Fruit fly (Drosophila melanogaster) whole organism, embryonic: Measurements from ENCODE around the gene Phyhd1.

Source experiments
- Asciz ChIP-seq: fragments of 200-800 bp; sonication (Bioruptor generic); optimal IDR thresholded peaks from 2 replicates; lab custom pipeline; 2017; ENCODE audit warnings: missing biosample characterization, mild to moderate bottlenecking, missing genetic modification characterization, missing genetic modification reagents
- Bgb ChIP-seq: fragments of 200-800 bp; sonication (Bioruptor generic); IDR thresholded peaks from 2 replicates; pipeline ENCODE4 v1.3.6; 2022; ENCODE audit warnings: missing biosample characterization, missing genetic modification characterization; ENCODE audit not compliant: partially characterized antibody
- Blimp-1 ChIP-seq: fragments of 200-800 bp; sonication (Bioruptor generic); optimal IDR thresholded peaks from 3 replicates; lab custom pipeline; 2018; ENCODE audit warnings: missing biosample characterization, missing genetic modification characterization, mild to moderate bottlenecking, moderate library complexity, missing genetic modification reagents
- CG10147 ChIP-seq: fragments of 200-800 bp; sonication (Bioruptor generic); optimal IDR thresholded peaks from 2 replicates; lab custom pipeline; 2019; ENCODE audit warnings: missing biosample characterization, mild to moderate bottlenecking, missing genetic modification characterization, moderate library complexity
- CG10267 ChIP-seq: fragments of 200-800 bp; sonication (Bioruptor generic); optimal IDR thresholded peaks from 2 replicates; lab custom pipeline; 2018; ENCODE audit warnings: missing biosample characterization, mild to moderate bottlenecking, missing genetic modification characterization, moderate library complexity
- CG11723 ChIP-seq: fragments of 200-800 bp; sonication (Bioruptor generic); optimal IDR thresholded peaks from 2 replicates; lab custom pipeline; 2017; ENCODE audit warnings: missing biosample characterization, mild to moderate bottlenecking, missing genetic modification characterization
- CG1233 ChIP-seq: fragments of 200-800 bp; sonication (Bioruptor generic); optimal IDR thresholded peaks from 4 replicates; lab custom pipeline; 2018; ENCODE audit warnings: missing biosample characterization, mild to moderate bottlenecking, missing genetic modification characterization
- CG12391 ChIP-seq: fragments of 200-800 bp; sonication (Bioruptor generic); optimal IDR thresholded peaks from 3 replicates; lab custom pipeline; 2018; ENCODE audit warnings: missing biosample characterization, mild to moderate bottlenecking, missing genetic modification characterization, moderate library complexity
- CG13624 ChIP-seq: fragments of 200-800 bp; sonication (Bioruptor generic); optimal IDR thresholded peaks from 2 replicates; lab custom pipeline; 2016; ENCODE audit warnings: missing biosample characterization, missing genetic modification characterization
- CG13775 ChIP-seq: fragments of 200-800 bp; sonication (Bioruptor generic); optimal IDR thresholded peaks from 3 replicates; lab custom pipeline; 2017; ENCODE audit warnings: missing biosample characterization, mild to moderate bottlenecking, missing genetic modification characterization
- CG2202 ChIP-seq: fragments of 200-800 bp; sonication (Bioruptor generic); optimal IDR thresholded peaks from 2 replicates; lab custom pipeline; 2018; ENCODE audit warnings: missing biosample characterization, mild to moderate bottlenecking, missing genetic modification characterization
- CG3726 ChIP-seq: fragments of 200-800 bp; sonication (Bioruptor generic); IDR thresholded peaks from 3 replicates; pipeline ENCODE4, ENCODE4 v1.3.6; 2022; ENCODE audit warnings: missing biosample characterization, missing genetic modification characterization
- CG42726 ChIP-seq: fragments of 200-800 bp; sonication (Bioruptor generic); IDR thresholded peaks from 2 replicates; pipeline ENCODE4 v1.3.6; 2022; ENCODE audit warnings: missing biosample characterization, missing genetic modification characterization; ENCODE audit not compliant: partially characterized antibody
- CG7372 ChIP-seq: fragments of 200-800 bp; sonication (Bioruptor generic); IDR thresholded peaks from 2 replicates; pipeline ENCODE4 v1.3.6; 2022; ENCODE audit warnings: missing biosample characterization, missing genetic modification characterization
- CG7745 ChIP-seq: fragments of 200-800 bp; sonication (Bioruptor generic); optimal IDR thresholded peaks from 2 replicates; lab custom pipeline; 2018; ENCODE audit warnings: missing biosample characterization, mild to moderate bottlenecking, missing genetic modification characterization, moderate library complexity
- CG7987 ChIP-seq: fragments of 200-800 bp; sonication (Bioruptor generic); optimal IDR thresholded peaks from 2 replicates; lab custom pipeline; 2018; ENCODE audit warnings: missing biosample characterization, mild to moderate bottlenecking, missing genetic modification characterization, moderate library complexity
- CG9876 ChIP-seq: fragments of 200-800 bp; sonication (Bioruptor generic); optimal IDR thresholded peaks from 2 replicates; lab custom pipeline; 2016; ENCODE audit warnings: missing biosample characterization, missing genetic modification characterization
- CHES-1-like ChIP-seq: fragments of 200-800 bp; sonication (Bioruptor generic); optimal IDR thresholded peaks from 2 replicates; lab custom pipeline; 2016; ENCODE audit warnings: missing biosample characterization, missing genetic modification characterization
- CoRest ChIP-seq: fragments of 200-800 bp; sonication (Bioruptor generic); optimal IDR thresholded peaks from 3 replicates; lab custom pipeline; 2018; ENCODE audit warnings: missing biosample characterization, mild to moderate bottlenecking, missing genetic modification characterization, moderate library complexity
- E2f1 ChIP-seq: fragments of 200-800 bp; sonication (Bioruptor generic); IDR thresholded peaks from 2 replicates; pipeline ENCODE4 v1.3.6; 2022; ENCODE audit warnings: missing biosample characterization, missing genetic modification characterization
- Ets65A ChIP-seq: fragments of 200-800 bp; sonication (Bioruptor generic); peaks from one replicate; lab custom pipeline; 2016; ENCODE audit warnings: missing biosample characterization, missing genetic modification characterization
- HmgZ ChIP-seq: fragments of 200-800 bp; sonication (Bioruptor generic); optimal IDR thresholded peaks from 2 replicates; lab custom pipeline; 2018; ENCODE audit warnings: missing biosample characterization, mild to moderate bottlenecking, missing genetic modification characterization
- Hr78 ChIP-seq, 2 experiments: fragments of 200-800 bp in 1 of 2; fragments of >200 bp in 1 of 2; sonication (Bioruptor generic) in 1 of 2; optimal IDR thresholded peaks; 2 replicates each; lab custom pipeline; 2017 to 2019; ENCODE audit warnings: missing biosample characterization in 2 of 2, missing genetic modification characterization in 2 of 2, mild to moderate bottlenecking in 1 of 2, moderate library complexity in 1 of 2
- NfI ChIP-seq: fragments of 200-800 bp; sonication (Bioruptor generic); optimal IDR thresholded peaks from 3 replicates; lab custom pipeline; 2018; ENCODE audit warnings: missing biosample characterization, mild to moderate bottlenecking, missing genetic modification characterization, moderate library complexity
- Ptx1 ChIP-seq: fragments of 200-800 bp; sonication (Bioruptor generic); IDR thresholded peaks from 2 replicates; pipeline ENCODE4 v1.3.6; 2022; ENCODE audit warnings: missing biosample characterization, missing genetic modification characterization
- Xbp1 ChIP-seq: fragments of 200-800 bp; sonication (Bioruptor generic); optimal IDR thresholded peaks from 3 replicates; lab custom pipeline; 2016; ENCODE audit warnings: missing biosample characterization, mild to moderate bottlenecking, missing genetic modification characterization
- abd-A ChIP-seq: fragments of 200-800 bp; sonication (Bioruptor generic); optimal IDR thresholded peaks from 3 replicates; lab custom pipeline; 2019; ENCODE audit warnings: missing biosample characterization, mild to moderate bottlenecking, missing genetic modification characterization, moderate library complexity
- bowl ChIP-seq: fragments of 200-800 bp; sonication (Bioruptor generic); IDR thresholded peaks from 2 replicates; pipeline ENCODE4 v1.3.6; 2022; ENCODE audit warnings: missing biosample characterization, missing genetic modification characterization
- dmrt99B ChIP-seq: fragments of 200-800 bp; sonication (Bioruptor generic); optimal IDR thresholded peaks from 2 replicates; lab custom pipeline; 2018; ENCODE audit warnings: missing biosample characterization, mild to moderate bottlenecking, missing genetic modification characterization, moderate library complexity
- grau ChIP-seq: fragments of 200-800 bp; optimal IDR thresholded peaks from 3 replicates; lab custom pipeline; 2019; ENCODE audit warnings: missing biosample characterization, mild to moderate bottlenecking, missing genetic modification characterization, moderate library complexity
- gsb ChIP-seq: fragments of 200-800 bp; sonication (Bioruptor generic); IDR thresholded peaks from 2 replicates; pipeline ENCODE4 v1.3.6; 2022; ENCODE audit warnings: missing biosample characterization, missing genetic modification characterization
- gsb-n ChIP-seq: fragments of 200-800 bp; sonication (Bioruptor generic); optimal IDR thresholded peaks from 3 replicates; lab custom pipeline; 2018; ENCODE audit warnings: missing biosample characterization, mild to moderate bottlenecking, missing genetic modification characterization
- hth ChIP-seq: fragments of >200 bp; optimal IDR thresholded peaks from 2 replicates; lab custom pipeline; 2017; ENCODE audit warnings: inconsistent platforms
- insv ChIP-seq, 2 experiments: fragments of 200-800 bp; sonication (Bioruptor generic); optimal IDR thresholded peaks; 3 replicates each; lab custom pipeline; 2016 to 2018; ENCODE audit warnings: missing biosample characterization in 2 of 2, missing genetic modification characterization in 2 of 2
- ken ChIP-seq: fragments of 200-800 bp; sonication (Bioruptor generic); IDR thresholded peaks from 3 replicates; pipeline ENCODE4 v1.3.6; 2022; ENCODE audit warnings: missing biosample characterization, missing genetic modification characterization
- knrl ChIP-seq: fragments of 200-800 bp; sonication (Bioruptor generic); IDR thresholded peaks from 3 replicates; pipeline ENCODE4 v1.3.6; 2022; ENCODE audit warnings: missing biosample characterization, missing genetic modification characterization; ENCODE audit not compliant: partially characterized antibody
- mirr ChIP-seq: fragments of 200-800 bp; sonication (Bioruptor generic); optimal IDR thresholded peaks from 3 replicates; lab custom pipeline; 2018; ENCODE audit warnings: missing biosample characterization, mild to moderate bottlenecking, missing genetic modification characterization
- nerfin-2 ChIP-seq: fragments of 200-800 bp; sonication (Bioruptor generic); IDR thresholded peaks from 2 replicates; pipeline ENCODE4 v1.3.6; 2022; ENCODE audit warnings: missing biosample characterization, missing genetic modification characterization; ENCODE audit not compliant: partially characterized antibody
- odd ChIP-seq: fragments of 200-800 bp; sonication (Bioruptor generic); optimal IDR thresholded peaks from 2 replicates; lab custom pipeline; 2017; ENCODE audit warnings: missing biosample characterization, mild to moderate bottlenecking, missing genetic modification characterization
- pnt ChIP-seq: fragments of 200-800 bp; sonication (Bioruptor generic); optimal IDR thresholded peaks from 3 replicates; lab custom pipeline; 2016; ENCODE audit warnings: missing biosample characterization, missing genetic modification characterization
- pzg ChIP-seq: fragments of 200-800 bp; sonication (Bioruptor generic); optimal IDR thresholded peaks from 3 replicates; lab custom pipeline; 2018; ENCODE audit warnings: missing biosample characterization, mild to moderate bottlenecking, missing genetic modification characterization, moderate library complexity
- sd ChIP-seq: fragments of 200-800 bp; sonication (Bioruptor generic); optimal IDR thresholded peaks from 3 replicates; lab custom pipeline; 2018; ENCODE audit warnings: missing biosample characterization, mild to moderate bottlenecking, missing genetic modification characterization, moderate library complexity
- sqz ChIP-seq: fragments of 200-800 bp; sonication (Bioruptor generic); optimal IDR thresholded peaks from 3 replicates; lab custom pipeline; 2018; ENCODE audit warnings: missing biosample characterization, mild to moderate bottlenecking, missing genetic modification characterization
- sug ChIP-seq: fragments of 200-800 bp; optimal IDR thresholded peaks from 2 replicates; lab custom pipeline; 2019; ENCODE audit warnings: missing biosample characterization, mild to moderate bottlenecking, missing genetic modification characterization, moderate library complexity
- tx ChIP-seq: fragments of 200-800 bp; sonication (Bioruptor generic); optimal IDR thresholded peaks from 2 replicates; lab custom pipeline; 2016; ENCODE audit warnings: missing biosample characterization, missing genetic modification characterization
- unc-4 ChIP-seq: fragments of 200-800 bp; sonication (Bioruptor generic); IDR thresholded peaks from 2 replicates; pipeline ENCODE4 v1.3.6; 2022; ENCODE audit warnings: missing biosample characterization, missing genetic modification characterization; ENCODE audit not compliant: partially characterized antibody
- unpg ChIP-seq: fragments of 200-800 bp; sonication (Bioruptor generic); optimal IDR thresholded peaks from 3 replicates; lab custom pipeline; 2018; ENCODE audit warnings: missing biosample characterization, mild to moderate bottlenecking, missing genetic modification characterization, moderate library complexity
- vfl ChIP-seq: fragments of 200-800 bp; sonication (Bioruptor generic); optimal IDR thresholded peaks from 2 replicates; lab custom pipeline; 2016; ENCODE audit warnings: missing biosample characterization, missing genetic modification characterization

Phyhd1 gene

dm6 chr3R:10677245-10677902 is 3.4 kb downstream of the Phyhd1 start, which contains the start of gene CG6465 (continued):
- TF ChIP-seq dmrt99B (tag; lab: Kevin White, UChicago) (peak; percentile 33), CG10267 (tag; lab: Kevin White, UChicago) (peak; percentile 17), CG13775 (GFP tag; lab: Kevin White, UChicago) (no peak), sqz (peak; percentile 18), CHES-1-like (no peak), mirr (no peak), pzg (GFP tag; lab: Kevin White, UChicago) (peak; percentile 12), Hr78 (GFP tag; optimal IDR thresholded peaks at IDR 0.05; lab: Kevin White, UChicago) (peak in 1 of 2 experiments; percentile 51), pnt (GFP tag; lab: Kevin White, UChicago) (no peak), CG11723 (GFP tag; lab: Kevin White, UChicago) (no peak), bowl (GFP tag; lab: Robert Waterston, UW) (no peak), CG2202 (tag; lab: Kevin White, UChicago) (no peak), Blimp-1 (peak; percentile 33), Bgb (GFP tag; lab: Robert Waterston, UW) (peak; percentile 70), insv (GFP tag; optimal IDR thresholded peaks at IDR 0.05; lab: Kevin White, UChicago) (peak in 1 of 2 experiments; percentile 23), CG7745 (tag; lab: Kevin White, UChicago) (no peak), E2f1 (GFP tag; lab: Robert Waterston, UW) (0 out of 2 replicates have a peak, but pooled peaks have one; percentile 44), unc-4 (GFP tag; lab: Robert Waterston, UW) (0 out of 2 replicates have a peak, but pooled peaks have one; percentile 20), Asciz (GFP tag; lab: Kevin White, UChicago) (peak; percentile 12), HmgZ (tag; lab: Kevin White, UChicago) (peak; percentile 20), CG42726 (peak; percentile 71), CG7372 (0 out of 2 replicates have a peak, but pooled peaks have one; percentile 6), gsb (GFP tag; lab: Robert Waterston, UW) (peak; percentile 50; the same call in 1 of the 2 replicates), CG13624 (GFP tag; lab: Kevin White, UChicago) (peak; percentile 40), CG3726 (GFP tag; lab: Robert Waterston, UW) (no peak), Xbp1 (GFP tag; lab: Kevin White, UChicago) (no peak), grau (tag; lab: Kevin White, UChicago) (peak; percentile 81), NfI (GFP tag; lab: Kevin White, UChicago) (no peak), CG10147 (GFP tag; lab: Kevin White, UChicago) (no peak), Ets65A (peak; percentile 73), CG9876 (GFP tag; lab: Kevin White, UChicago) (no peak), CoRest (peak; percentile 18), abd-A (tag; lab: Kevin White, UChicago) (peak; percentile 64), nerfin-2 (no peak), sd (peak; percentile 9), unpg (GFP tag; lab: Kevin White, UChicago) (peak; percentile 11), ken (GFP tag; lab: Robert Waterston, UW) (no peak), odd (GFP tag; lab: Kevin White, UChicago) (no peak), tx (no peak), hth (lab: Kevin White, UChicago) (no peak), CG7987 (peak; percentile 6), gsb-n (tag; lab: Kevin White, UChicago) (peak; percentile 29), CG1233 (GFP tag; lab: Kevin White, UChicago) (no peak), sug (peak; percentile 49), Ptx1 (GFP tag; lab: Robert Waterston, UW) (peak; percentile 54), knrl (GFP tag; lab: Robert Waterston, UW) (peak; percentile 70; the same call in 2 of the 3 replicates), CG12391 (no peak), vfl (GFP tag; lab: Kevin White, UChicago) (no peak)
